Fruit fly (Drosophila melanogaster) ovary, adult (tissue): ENCODE data around the gene CG18404.

Experiments used
- CG17801 ChIP-seq: fragments of 200-800 bp; optimal IDR thresholded peaks from 2 replicates; lab custom pipeline; 2019; ENCODE audit warnings: missing biosample characterization, mild to moderate bottlenecking, missing genetic modification characterization, moderate library complexity; ENCODE audit not compliant: partially characterized antibody

CG18404 gene

dm6 chr3R:30261838-30262237 is 8.9 kb downstream of the CG18404 start:
- no peak for TF ChIP-seq CG17801

dm6 chr3R:30263708-30264107 is 10.7 kb downstream of the CG18404 start:
- no peak for TF ChIP-seq CG17801

dm6 chr3R:30264671-30265282 is 11.8 kb downstream of the CG18404 start:
- no peak for TF ChIP-seq CG17801

- TF ChIP-seq CG17801 = no peak
Observed at dm6 chr3R:30265420-30265819, 12.4 kb downstream of the CG18404 start.

- no peak for TF ChIP-seq CG17801
Observed at dm6 chr3R:30268733-30269132, 15.8 kb downstream of the CG18404 start.

dm6 chr3R:30270318-30271119 is 17.5 kb downstream of the CG18404 start:
- TF ChIP-seq CG17801 = no peak

- TF ChIP-seq CG17801 = no peak
Observed at dm6 chr3R:30271120-30271467, 18.1 kb downstream of the CG18404 start.

- TF ChIP-seq CG17801 = no peak
Observed at dm6 chr3R:30272176-30272857, 19.3 kb downstream of the CG18404 start.

- TF ChIP-seq CG17801 = no peak
Observed at dm6 chr3R:30272858-30273379, 19.9 kb downstream of the CG18404 start.

dm6 chr3R:30273898-30274297 is 20.9 kb downstream of the CG18404 start:
- TF ChIP-seq CG17801 = no peak

dm6 chr3R:30275970-30276369 is 23.0 kb downstream of the CG18404 start:
- TF ChIP-seq CG17801 = no peak

- peak; percentile 43 for TF ChIP-seq CG17801
Observed at dm6 chr3R:30276482-30277282, 23.7 kb downstream of the CG18404 start.

dm6 chr3R:30277700-30278099 is 24.7 kb downstream of the CG18404 start, which contains the start of gene heca:
Gene heca (plus strand): TSS chr3R:30277932.
- TF ChIP-seq CG17801 = peak; percentile 11

dm6 chr3R:30280312-30280711 is 27.3 kb downstream of the CG18404 start:
- peak; percentile 38 for TF ChIP-seq CG17801

dm6 chr3R:30281345-30282133 is 28.6 kb downstream of the CG18404 start:
- peak; percentile 88 for TF ChIP-seq CG17801

- TF ChIP-seq CG17801 = no peak
Observed at dm6 chr3R:30282478-30282877, 29.5 kb downstream of the CG18404 start.
